Worm (Caenorhabditis elegans) whole organism, young adult: ENCODE results near the gene R05G9.5.

Experiments
- D2030.7 ChIP-seq: fragments of 200-800 bp; sonication (Bioruptor generic); IDR thresholded peaks from 2 replicates; pipeline ENCODE4 v1.3.6; 2022; ENCODE audit warnings: missing genetic modification reagents, missing genetic modification characterization, missing compliant biosample characterization
- F10E7.11 ChIP-seq: sonication (generic microtip); optimal IDR thresholded peaks from 2 replicates; lab custom pipeline; 2017; ENCODE audit warnings: mild to moderate bottlenecking, missing genetic modification characterization, moderate library complexity, missing compliant biosample characterization
- F22D6.2 ChIP-seq: sonication (generic microtip); optimal IDR thresholded peaks from 2 replicates; lab custom pipeline; 2016; ENCODE audit warnings: mild to moderate bottlenecking, missing genetic modification characterization, missing compliant biosample characterization
- F37B4.10 ChIP-seq: fragments of 200-800 bp; sonication (Bioruptor generic); IDR thresholded peaks from 2 replicates; pipeline ENCODE4 v1.3.6; 2022; ENCODE audit warnings: missing genetic modification characterization, missing compliant biosample characterization
- F57C9.4 ChIP-seq: sonication (generic microtip); optimal IDR thresholded peaks from 2 replicates; lab custom pipeline; 2017; ENCODE audit warnings: mild to moderate bottlenecking, missing genetic modification characterization, missing compliant biosample characterization
- Y67H2A.10 ChIP-seq: fragments of 200-800 bp; sonication (Bioruptor generic); conservative IDR thresholded peaks from 2 replicates; pipeline ENCODE4 v1.3.6; 2022; ENCODE audit warnings: missing genetic modification reagents, missing genetic modification characterization, missing compliant biosample characterization
- ZK185.1 ChIP-seq: sonication (generic microtip); optimal IDR thresholded peaks from 2 replicates; lab custom pipeline; 2016; ENCODE audit warnings: mild to moderate bottlenecking, missing genetic modification characterization, missing compliant biosample characterization; ENCODE audit not compliant: poor library complexity, severe bottlenecking
- akir-1 ChIP-seq: fragments of 200-800 bp; sonication (Bioruptor generic); optimal IDR thresholded peaks from 2 replicates; lab custom pipeline; 2018; ENCODE audit warnings: mild to moderate bottlenecking, missing genetic modification characterization, moderate library complexity, missing compliant biosample characterization
- atf-7 ChIP-seq: sonication (generic microtip); optimal IDR thresholded peaks from 2 replicates; lab custom pipeline; 2017; ENCODE audit warnings: mild to moderate bottlenecking, missing genetic modification characterization, missing compliant biosample characterization
- attf-5 ChIP-seq: fragments of 200-800 bp; sonication (Bioruptor generic); optimal IDR thresholded peaks from 2 replicates; lab custom pipeline; 2018; ENCODE audit warnings: mild to moderate bottlenecking, missing genetic modification characterization, missing compliant biosample characterization
- cebp-2 ChIP-seq: fragments of 200-800 bp; sonication (Bioruptor generic); IDR thresholded peaks from 2 replicates; pipeline ENCODE4 v1.3.6; 2022; ENCODE audit warnings: missing genetic modification characterization, missing compliant biosample characterization
- dox-1 ChIP-seq: fragments of 200-800 bp; sonication (Bioruptor generic); IDR thresholded peaks from 2 replicates; pipeline ENCODE4 v1.3.6; 2022; ENCODE audit warnings: missing genetic modification reagents, missing genetic modification characterization, missing compliant biosample characterization
- dpl-1 ChIP-seq: fragments of 150-350 bp; optimal IDR thresholded peaks from 2 replicates; lab custom pipeline; 2014; ENCODE audit warnings: missing biosample characterization, missing genetic modification reagents, missing genetic modification characterization
- efl-1 ChIP-seq: fragments of 150-350 bp; optimal IDR thresholded peaks from 2 replicates; lab custom pipeline; 2014; ENCODE audit warnings: missing biosample characterization, missing genetic modification reagents, missing genetic modification characterization
- him-1 ChIP-seq: sonication (generic microtip); optimal IDR thresholded peaks from 2 replicates; lab custom pipeline; 2016; ENCODE audit warnings: missing genotype, missing genetic modification reagents, missing genetic modification characterization, missing compliant biosample characterization
- hmg-1.2 ChIP-seq: fragments of 200-800 bp; sonication (Bioruptor generic); IDR thresholded peaks from 2 replicates; pipeline ENCODE4 v1.3.6; 2022; ENCODE audit warnings: missing genetic modification reagents, missing genetic modification characterization, missing compliant biosample characterization
- hsf-1 ChIP-seq: fragments of 200-800 bp; sonication (Bioruptor generic); IDR thresholded peaks from 2 replicates; pipeline ENCODE4 v1.3.6; 2022; ENCODE audit warnings: missing genetic modification reagents, missing genetic modification characterization, missing compliant biosample characterization
- let-607 ChIP-seq, 2 experiments: fragments of 200-800 bp in 1 of 2; sonication (Bioruptor generic) in 1 of 2; sonication (generic microtip) in 1 of 2; optimal IDR thresholded peaks; 2 replicates each; lab custom pipeline; 2016 to 2018; ENCODE audit warnings: mild to moderate bottlenecking in 2 of 2, missing compliant biosample characterization in 2 of 2, missing genetic modification characterization in 2 of 2, moderate library complexity in 2 of 2, missing genotype in 1 of 2
- lin-35 ChIP-seq, 3 experiments: fragments of 150-350 bp in 2 of 3; sonication (generic microtip) in 1 of 3; optimal IDR thresholded peaks; 2 replicates each; lab custom pipeline; 2014 to 2018; ENCODE audit warnings: missing biosample characterization in 3 of 3, missing genetic modification characterization in 3 of 3, missing genetic modification reagents in 3 of 3
- lin-40 ChIP-seq: sonication (generic microtip); optimal IDR thresholded peaks from 2 replicates; lab custom pipeline; 2016; ENCODE audit warnings: missing genetic modification characterization, mild to moderate bottlenecking, missing compliant biosample characterization, missing genotype, missing genetic modification reagents
- lsl-1 ChIP-seq: fragments of 200-800 bp; sonication (Bioruptor generic); optimal IDR thresholded peaks from 2 replicates; lab custom pipeline; 2018; ENCODE audit warnings: mild to moderate bottlenecking, missing genetic modification characterization, moderate library complexity, missing compliant biosample characterization
- madf-10 ChIP-seq: sonication (generic microtip); optimal IDR thresholded peaks from 2 replicates; lab custom pipeline; 2016; ENCODE audit warnings: mild to moderate bottlenecking, missing genetic modification characterization, missing compliant biosample characterization
- madf-3 ChIP-seq: fragments of 200-800 bp; sonication (Bioruptor generic); IDR thresholded peaks from 2 replicates; pipeline ENCODE4 v1.3.6; 2022; ENCODE audit warnings: missing genetic modification reagents, missing genetic modification characterization, missing compliant biosample characterization
- madf-6 ChIP-seq: fragments of 200-800 bp; sonication (Bioruptor generic); IDR thresholded peaks from 2 replicates; pipeline ENCODE4 v1.3.6; 2022; ENCODE audit warnings: missing genetic modification reagents, missing genetic modification characterization, missing compliant biosample characterization
- mel-28 ChIP-seq: sonication (generic microtip); optimal IDR thresholded peaks from 2 replicates; lab custom pipeline; 2016; ENCODE audit warnings: borderline replicate concordance, mild to moderate bottlenecking, missing genetic modification characterization, missing compliant biosample characterization
- nhr-80 ChIP-seq: sonication (generic microtip); optimal IDR thresholded peaks from 2 replicates; lab custom pipeline; 2016; ENCODE audit warnings: missing genetic modification characterization, missing compliant biosample characterization
- pha-4 ChIP-seq: fragments of 150-350 bp; sonication (generic microtip); optimal IDR thresholded peaks from 2 replicates; lab custom pipeline; 2014; ENCODE audit warnings: missing biosample characterization, missing genetic modification reagents, missing genetic modification characterization
- rcor-1 ChIP-seq: fragments of 200-800 bp; sonication (Bioruptor generic); IDR thresholded peaks from 2 replicates; pipeline ENCODE4 v1.3.6; 2022; ENCODE audit warnings: missing genetic modification reagents, missing genetic modification characterization, missing compliant biosample characterization
- unc-62 ChIP-seq: fragments of 150-350 bp; optimal IDR thresholded peaks from 2 replicates; lab custom pipeline; 2014; ENCODE audit warnings: missing biosample characterization, missing genetic modification reagents, missing genetic modification characterization
- zfh-2 ChIP-seq: fragments of 200-800 bp; sonication (Bioruptor generic); conservative IDR thresholded peaks from 2 replicates; pipeline ENCODE4 v1.3.6; 2022; ENCODE audit warnings: missing genetic modification reagents, missing genetic modification characterization, missing compliant biosample characterization
- ztf-18 ChIP-seq: sonication (generic microtip); optimal IDR thresholded peaks from 2 replicates; lab custom pipeline; 2016; ENCODE audit warnings: missing genotype, mild to moderate bottlenecking, missing genetic modification characterization, missing compliant biosample characterization
- ztf-25 ChIP-seq: fragments of 200-800 bp; sonication (Bioruptor generic); IDR thresholded peaks from 2 replicates; pipeline ENCODE4 v1.3.6; 2022; ENCODE audit warnings: missing genetic modification reagents, missing genetic modification characterization, missing compliant biosample characterization
- ztf-3 ChIP-seq: fragments of 200-800 bp; sonication (Bioruptor generic); optimal IDR thresholded peaks from 2 replicates; lab custom pipeline; 2018; ENCODE audit warnings: mild to moderate bottlenecking, missing genetic modification characterization, missing compliant biosample characterization

Gene R05G9.5

DNA sequence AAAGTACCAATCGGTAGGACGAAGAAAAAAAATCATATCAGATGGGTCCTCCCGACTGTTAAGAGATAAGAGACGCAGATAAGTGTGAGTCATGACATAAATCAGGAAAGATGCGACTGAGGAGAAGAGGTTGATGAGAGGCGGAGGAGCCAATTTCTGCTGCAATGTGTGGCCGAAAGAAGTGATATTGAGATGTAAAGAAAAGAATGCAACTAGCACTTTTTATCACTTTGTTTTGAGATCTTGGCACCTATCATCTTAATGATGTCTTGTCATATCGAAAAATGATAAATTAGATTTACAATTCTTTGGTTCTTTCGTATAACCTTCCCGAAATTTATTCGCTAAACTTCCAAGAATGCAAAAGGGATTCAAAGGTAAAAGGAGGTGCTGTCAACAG is 18.0 kb downstream of the R05G9.5 start, which contains the start of gene del-10:
Gene del-10 (minus strand): TSS at position 24 of the 400 bp plus-strand sequence.
- TF ChIP-seq ztf-3 (GFP tag; lab: Kevin White, UChicago), result no peak
- no peak for TF ChIP-seq zfh-2 (GFP tag; lab: Robert Waterston, UW)

DNA sequence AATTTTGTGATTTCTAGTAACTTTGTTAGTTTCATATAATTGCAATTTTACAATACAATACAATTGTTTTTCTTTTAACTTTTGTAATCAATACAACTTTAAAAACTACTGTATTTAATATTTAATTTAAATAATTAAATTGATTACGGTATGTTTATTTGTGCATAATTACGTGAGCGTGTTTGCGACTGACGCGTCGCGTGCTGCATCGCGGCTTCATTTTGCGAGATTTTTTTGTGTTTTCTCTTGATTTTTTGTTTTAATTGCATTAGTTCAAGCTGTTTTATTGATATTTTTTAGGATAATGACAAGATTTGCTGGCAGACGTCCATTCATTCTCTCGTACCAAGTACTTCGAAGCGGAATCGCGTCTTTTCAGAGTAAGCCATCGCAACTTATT is 23.4 kb downstream of the R05G9.5 start, which contains the start of gene T28D9.4:
Gene T28D9.4 (plus strand): TSS at position 301 of the 400 bp plus-strand sequence.
- TF ChIP-seq lsl-1 (GFP tag; lab: Kevin White, UChicago) (peak; percentile 68), ztf-25 (no peak), lin-35 (GFP tag; optimal IDR thresholded peaks at IDR 0.05; lab: Kevin White, UChicago) (no peak), madf-3 (no peak), ztf-3 (GFP tag; lab: Kevin White, UChicago) (no peak), lin-40 (tag; lab: Kevin White, UChicago) (no peak)
- TF ChIP-seq, all 124 proteins: peak for 1

DNA sequence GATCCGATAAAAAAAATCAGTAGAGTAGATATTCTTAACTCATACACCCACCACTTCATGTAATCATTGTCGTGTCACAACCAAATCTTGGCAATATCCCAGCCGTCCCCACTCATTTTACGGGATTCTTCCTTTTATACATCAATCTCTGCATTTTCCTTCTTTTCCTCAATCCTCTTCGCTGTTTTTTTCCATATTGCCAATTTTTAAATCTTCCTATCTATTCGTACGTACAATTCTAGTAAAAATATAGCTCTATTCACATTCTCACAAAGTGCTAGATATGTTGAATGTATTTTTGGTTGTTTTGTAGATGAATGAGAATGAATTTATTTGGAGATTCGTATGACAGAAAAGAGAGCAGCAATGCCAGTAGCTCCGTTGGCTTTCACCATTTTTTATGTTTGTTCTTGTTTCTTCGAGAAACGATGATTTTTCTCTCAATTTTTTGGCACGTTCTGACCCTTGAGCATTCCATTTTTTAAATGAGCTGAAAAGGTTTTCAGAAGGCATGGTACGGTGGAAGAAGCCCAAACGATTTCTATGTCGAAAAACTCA is 24.8 kb downstream of the R05G9.5 start, which contains the start of gene T28D9.16:
Gene T28D9.16 (plus strand): TSS at position 508 of the 558 bp plus-strand sequence.
- TF ChIP-seq atf-7 (no peak), mel-28 (tag; lab: Kevin White, UChicago) (no peak), madf-6 (GFP tag; lab: Robert Waterston, UW) (no peak), D2030.7 (GFP tag; lab: Robert Waterston, UW) (no peak), let-607 (tag; optimal IDR thresholded peaks at IDR 0.05; lab: Kevin White, UChicago) (no peak)

DNA sequence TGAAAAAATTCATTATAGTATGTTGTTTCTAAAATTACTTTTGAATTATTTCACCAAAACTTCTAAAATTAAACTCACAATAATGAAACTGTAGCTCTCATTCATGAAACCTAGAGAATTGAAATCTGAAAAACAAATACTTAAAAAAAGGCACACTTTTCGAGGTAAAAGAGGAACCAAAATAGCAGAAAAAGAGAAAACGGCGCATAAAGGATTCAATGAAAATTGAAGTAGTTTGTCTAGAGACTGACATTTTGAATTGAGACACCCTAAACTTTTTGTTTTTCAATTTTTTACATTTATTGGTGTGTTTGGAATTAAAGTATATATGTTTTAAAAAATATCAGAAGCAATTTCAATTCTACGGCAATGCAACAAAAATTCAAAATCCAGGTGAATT is 29.1 kb downstream of the R05G9.5 start, which contains the start of gene dgk-5:
Gene dgk-5 (minus strand): TSS at position 101 of the 400 bp plus-strand sequence.
- no peak for TF ChIP-seq cebp-2 (GFP tag; lab: Robert Waterston, UW)
- no peak for TF ChIP-seq akir-1 (GFP tag; lab: Kevin White, UChicago)
- TF ChIP-seq, all 124 proteins: peak for 0

DNA sequence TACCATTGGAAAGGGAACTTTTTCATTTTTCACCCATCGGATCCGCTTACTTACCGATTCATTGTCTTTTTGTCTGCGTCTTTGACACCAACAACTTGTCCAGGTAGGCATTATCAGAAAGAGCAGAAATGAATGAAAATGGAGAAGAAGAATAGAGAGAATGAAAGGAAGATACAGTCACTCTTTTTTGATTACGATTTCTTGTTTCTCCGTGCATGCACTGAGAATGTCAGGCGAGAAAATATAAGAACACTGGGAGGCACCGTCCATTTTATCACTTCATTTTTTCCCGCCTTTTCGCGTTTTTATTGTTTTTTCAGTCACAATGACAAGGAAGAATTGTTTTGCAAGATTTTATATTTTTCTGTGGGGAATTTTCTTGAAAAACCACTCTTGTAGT is 30.7 kb downstream of the R05G9.5 start:
- no peak for TF ChIP-seq D2030.7 (GFP tag; lab: Robert Waterston, UW)
- peak; percentile 71 for TF ChIP-seq nhr-80 (tag; lab: Kevin White, UChicago)

DNA sequence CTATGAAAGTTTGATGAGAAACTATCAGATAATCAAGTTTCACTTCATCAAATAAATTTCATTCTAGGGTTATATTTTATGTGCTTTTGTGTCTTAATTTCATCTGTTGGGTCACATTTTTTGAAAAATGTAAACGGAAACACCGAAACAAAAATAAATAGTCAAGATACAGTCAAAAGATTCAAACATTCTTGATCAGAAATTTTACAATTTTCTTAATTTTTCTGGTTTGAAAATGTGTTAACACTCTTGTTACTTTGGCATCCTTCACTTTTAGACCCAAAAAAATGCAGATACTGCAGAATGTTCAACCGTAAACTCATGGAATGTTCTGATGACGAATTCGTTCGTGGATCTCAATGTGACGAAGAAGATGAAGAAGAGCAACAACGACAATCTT is 45.4 kb downstream of the R05G9.5 start, which contains the start of gene aptf-1:
Gene aptf-1 (plus strand): TSS at position 301 of the 400 bp plus-strand sequence.
- no peak for TF ChIP-seq ztf-3 (GFP tag; lab: Kevin White, UChicago)
- TF ChIP-seq F57C9.4 (tag; lab: Kevin White, UChicago), result no peak
- TF ChIP-seq him-1 (tag; lab: Kevin White, UChicago), result no peak
- no peak for TF ChIP-seq ZK185.1 (tag; lab: Kevin White, UChicago)
- no peak for TF ChIP-seq lin-35 (GFP tag; optimal IDR thresholded peaks at IDR 0.05; lab: Kevin White, UChicago)
- TF ChIP-seq F10E7.11, result no peak
- TF ChIP-seq madf-10 (tag; lab: Kevin White, UChicago), result no peak
- TF ChIP-seq hsf-1, result no peak
- TF ChIP-seq unc-62 (GFP tag; lab: Kevin White, UChicago), result no peak
- TF ChIP-seq, all 124 proteins: peak for 0

DNA sequence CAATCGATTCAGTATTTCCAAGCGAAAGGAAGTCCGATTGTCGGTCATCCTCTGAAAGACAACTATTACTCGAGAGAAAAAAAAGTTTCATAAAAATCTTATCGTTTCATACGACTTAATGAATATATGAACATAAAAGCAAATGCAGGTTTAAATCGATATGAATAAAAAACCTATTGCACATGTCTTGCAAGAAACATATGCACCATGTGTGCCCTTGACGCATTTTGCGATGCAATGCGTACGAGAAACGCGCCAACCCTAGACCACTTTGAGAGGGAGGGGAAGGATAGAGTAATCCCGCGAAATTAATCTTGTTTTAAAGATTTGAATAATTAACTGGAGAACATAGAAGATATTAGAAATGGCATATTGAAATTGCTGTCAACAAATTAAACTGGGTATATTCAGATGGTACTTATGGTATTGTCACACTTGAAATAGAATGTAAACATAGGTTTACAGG is 46.7 kb downstream of the R05G9.5 start, which contains the start of gene atg-16.2:
Gene atg-16.2 (minus strand): TSS at position 51 of the 466 bp plus-strand sequence.
- no peak for TF ChIP-seq F37B4.10 (GFP tag; lab: Robert Waterston, UW)
- peak in 1 of 3 experiments; percentile 31 for TF ChIP-seq lin-35 (GFP tag; optimal IDR thresholded peaks at IDR 0.05; lab: Kevin White, UChicago)
- 0 out of 2 replicates have a peak, but pooled peaks have one; percentile 23 for TF ChIP-seq rcor-1 (GFP tag; lab: Robert Waterston, UW)
- peak; percentile 69 for TF ChIP-seq attf-5 (GFP tag; lab: Kevin White, UChicago)
- no peak for TF ChIP-seq Y67H2A.10 (GFP tag; lab: Robert Waterston, UW)
- TF ChIP-seq ztf-18 (tag; lab: Kevin White, UChicago), result peak; percentile 90
- peak; percentile 74 for TF ChIP-seq nhr-80 (tag; lab: Kevin White, UChicago)
- no peak for TF ChIP-seq F22D6.2
- TF ChIP-seq efl-1 (GFP tag; lab: Kevin White, UChicago), result peak; percentile 32
- no peak for TF ChIP-seq pha-4
- peak; percentile 19; the same call in 1 of the 2 replicates for TF ChIP-seq hmg-1.2 (GFP tag; lab: Robert Waterston, UW)
- TF ChIP-seq dox-1 (GFP tag; lab: Robert Waterston, UW), result 0 out of 2 replicates have a peak, but pooled peaks have one; percentile 50
- peak; percentile 31 for TF ChIP-seq dpl-1 (GFP tag; lab: Kevin White, UChicago)
- no peak for TF ChIP-seq F57C9.4 (tag; lab: Kevin White, UChicago)
